Fruit fly (Drosophila melanogaster): ENCODE results near the gene ERp44.
A peak's percentile ranks its signal among the peaks of the same experiment; 100 is the strongest.

The ERp44 gene

DNA sequence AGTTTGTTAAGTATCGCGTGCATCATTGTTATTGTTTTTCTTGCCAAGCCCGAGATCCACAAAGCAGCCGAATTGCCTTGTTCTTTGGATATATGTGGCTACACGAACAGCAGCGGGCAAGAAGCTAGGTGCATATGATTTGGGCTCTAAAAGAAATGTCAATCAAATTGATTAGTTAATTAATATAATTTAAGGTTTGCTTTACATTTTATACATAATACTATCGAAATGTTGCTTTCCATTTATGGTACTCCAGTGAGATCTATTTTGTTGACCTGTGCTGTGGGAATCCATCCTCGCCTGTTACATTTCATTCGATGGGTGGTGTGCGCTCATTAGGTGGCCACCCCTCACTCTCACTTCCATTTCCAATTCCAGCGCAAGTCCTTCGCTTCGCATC is 34.1 kb downstream of the ERp44 start (continued):
- TF ChIP-seq Myb (GFP tag; optimal IDR thresholded peaks at IDR 0.05) = no peak
- TF ChIP-seq CG30403 (GFP tag; optimal IDR thresholded peaks at IDR 0.05) = peak; percentile 68
- peak; percentile 40 for TF ChIP-seq CG15011 (GFP tag; optimal IDR thresholded peaks at IDR 0.05)
- peak; percentile 26 for TF ChIP-seq luna (GFP tag; optimal IDR thresholded peaks at IDR 0.05)
- peak; percentile 53 for TF ChIP-seq CG4707 (GFP tag; optimal IDR thresholded peaks at IDR 0.05)
- peak; percentile 51; the same call in 1 of the 2 replicates for TF ChIP-seq MBD-R2 (GFP tag; IDR thresholded peaks at IDR 0.05)
- peak; percentile 60 for TF ChIP-seq Rx (GFP tag; IDR thresholded peaks at IDR 0.05)
- TF ChIP-seq H15 (GFP tag; IDR thresholded peaks at IDR 0.05) = peak; percentile 75; the same call in 2 of the 3 replicates
- peak; percentile 18 for TF ChIP-seq emc (GFP tag; optimal IDR thresholded peaks at IDR 0.05)
- peak; percentile 73 for TF ChIP-seq az2 (GFP tag; optimal IDR thresholded peaks at IDR 0.05)
- TF ChIP-seq Lpt (GFP tag; optimal IDR thresholded peaks at IDR 0.05) = no peak
- TF ChIP-seq cas (GFP tag; IDR thresholded peaks at IDR 0.05) = no peak
- TF ChIP-seq CG12299 (tag; optimal IDR thresholded peaks at IDR 0.05) = peak; percentile 66
- peak; percentile 75 for TF ChIP-seq ken (GFP tag; IDR thresholded peaks at IDR 0.05)
- no peak for TF ChIP-seq eve (GFP tag; optimal IDR thresholded peaks at IDR 0.05)
- peak; percentile 93 for TF ChIP-seq ci (GFP tag; IDR thresholded peaks at IDR 0.05)
- no peak for TF ChIP-seq Dip2 (GFP tag; IDR thresholded peaks at IDR 0.05)
- TF ChIP-seq Xrp1 (GFP tag; IDR thresholded peaks at IDR 0.05) = peak; percentile 88
- peak; percentile 1 for TF ChIP-seq CG4617 (GFP tag; optimal IDR thresholded peaks at IDR 0.05; ENCODE audit: borderline replicate concordance)
- TF ChIP-seq vvl (GFP tag; IDR thresholded peaks at IDR 0.05) = peak; percentile 90
- TF ChIP-seq fd3F (GFP tag; optimal IDR thresholded peaks at IDR 0.05) = peak; percentile 71
- TF ChIP-seq Sry-β (GFP tag; optimal IDR thresholded peaks at IDR 0.05) = no peak
- TF ChIP-seq H2.0 (GFP tag; IDR thresholded peaks at IDR 0.05) = peak; percentile 75
- TF ChIP-seq oc (tag; optimal IDR thresholded peaks at IDR 0.05) = peak; percentile 74
- peak; percentile 82 for TF ChIP-seq CG12391 (tag; optimal IDR thresholded peaks at IDR 0.05)
- TF ChIP-seq CG18764 (GFP tag; optimal IDR thresholded peaks at IDR 0.05) = peak; percentile 67
- TF ChIP-seq Gug (GFP tag; IDR thresholded peaks at IDR 0.05) = peak; percentile 57; the same call in 2 of the 4 replicates
- no peak for TF ChIP-seq ham (GFP tag; IDR thresholded peaks at IDR 0.05)
- TF ChIP-seq CG4282 (GFP tag; optimal IDR thresholded peaks at IDR 0.05) = no peak
- peak; percentile 76 for TF ChIP-seq ttk (GFP tag; IDR thresholded peaks at IDR 0.05)
- TF ChIP-seq vnd (GFP tag; IDR thresholded peaks at IDR 0.05; ENCODE audit: partially characterized antibody) = no peak
- TF ChIP-seq CG18619 (GFP tag; optimal IDR thresholded peaks at IDR 0.05) = peak; percentile 60
- peak; percentile 21 for TF ChIP-seq CG12744 (GFP tag; optimal IDR thresholded peaks at IDR 0.05)
- peak; percentile 83 for TF ChIP-seq gsb-n (tag; optimal IDR thresholded peaks at IDR 0.05)
- peak; percentile 66 for TF ChIP-seq Hr3 (GFP tag; optimal IDR thresholded peaks at IDR 0.05)
- TF ChIP-seq CG11085 (GFP tag; IDR thresholded peaks at IDR 0.05) = peak; percentile 66
- peak; percentile 28 for TF ChIP-seq btn (GFP tag; optimal IDR thresholded peaks at IDR 0.05)
- TF ChIP-seq Awh (GFP tag; IDR thresholded peaks at IDR 0.05) = peak; percentile 86
- TF ChIP-seq Antp (GFP tag; optimal IDR thresholded peaks at IDR 0.05) = peak; percentile 37
- no peak for TF ChIP-seq Poxn (GFP tag; IDR thresholded peaks at IDR 0.05)
- TF ChIP-seq sna (GFP tag; IDR thresholded peaks at IDR 0.05; ENCODE audit: partially characterized antibody) = no peak
- TF ChIP-seq CG4730 (GFP tag; IDR thresholded peaks at IDR 0.05) = peak; percentile 61
- peak; percentile 72 for TF ChIP-seq CG30431 (GFP tag; optimal IDR thresholded peaks at IDR 0.05)
- no peak for TF ChIP-seq insv (GFP tag; optimal IDR thresholded peaks at IDR 0.05)
- TF ChIP-seq ro (GFP tag; IDR thresholded peaks at IDR 0.05) = peak; percentile 52; the same call in 1 of the 2 replicates
- TF ChIP-seq CG43689 (GFP tag; IDR thresholded peaks at IDR 0.05) = no peak
- peak; percentile 79 for TF ChIP-seq Meics (GFP tag; optimal IDR thresholded peaks at IDR 0.05)
- TF ChIP-seq slp2 (GFP tag; optimal IDR thresholded peaks at IDR 0.05) = no peak
- peak; percentile 45; the same call in 1 of the 2 replicates for TF ChIP-seq Lim3 (GFP tag; IDR thresholded peaks at IDR 0.05)
- peak; percentile 76 for TF ChIP-seq Blimp-1 (GFP tag; optimal IDR thresholded peaks at IDR 0.05)
- peak; percentile 81 for TF ChIP-seq CG9727 (GFP tag; optimal IDR thresholded peaks at IDR 0.05)
- peak; percentile 30; the same call in 1 of the 2 replicates for TF ChIP-seq rib (GFP tag; IDR thresholded peaks at IDR 0.05)

All from whole organism, embryonic.